Fruit fly (Drosophila melanogaster) whole organism, embryonic: Measurements from ENCODE around the gene CG14982.

Experiments used
- BEAF-32 ChIP-seq: fragments of 200-800 bp; sonication (Bioruptor generic); optimal IDR thresholded peaks from 3 replicates; lab custom pipeline; 2017; ENCODE audit warnings: missing biosample characterization, missing genetic modification characterization, mild to moderate bottlenecking, moderate library complexity, missing genetic modification reagents
- CG10274 ChIP-seq: fragments of 200-800 bp; sonication (Bioruptor generic); optimal IDR thresholded peaks from 3 replicates; lab custom pipeline; 2017; ENCODE audit warnings: missing biosample characterization, mild to moderate bottlenecking, missing genetic modification characterization
- CG11085 ChIP-seq: fragments of 200-800 bp; sonication (Bioruptor generic); IDR thresholded peaks from 2 replicates; pipeline ENCODE4 v1.3.6; 2022; ENCODE audit warnings: missing biosample characterization, missing genetic modification characterization
- CG13287 ChIP-seq: fragments of 200-800 bp; sonication (Bioruptor generic); IDR thresholded peaks from 2 replicates; pipeline ENCODE4 v1.3.6; 2022; ENCODE audit warnings: missing biosample characterization, missing genetic modification characterization; ENCODE audit not compliant: partially characterized antibody
- CG14050 ChIP-seq: fragments of 200-800 bp; sonication (Bioruptor generic); IDR thresholded peaks from 3 replicates; pipeline ENCODE4 v1.3.6; 2022; ENCODE audit warnings: missing biosample characterization, missing genetic modification characterization
- CG14667 ChIP-seq: fragments of 200-800 bp; sonication (Bioruptor generic); IDR thresholded peaks from 2 replicates; pipeline ENCODE4 v1.3.6; 2022; ENCODE audit warnings: missing biosample characterization, missing genetic modification characterization
- CG15269 ChIP-seq: fragments of 200-800 bp; sonication (Bioruptor generic); optimal IDR thresholded peaks from 2 replicates; lab custom pipeline; 2018; ENCODE audit warnings: missing biosample characterization, mild to moderate bottlenecking, missing genetic modification characterization, moderate library complexity
- CG17359 ChIP-seq: fragments of 200-800 bp; sonication (Bioruptor generic); optimal IDR thresholded peaks from 3 replicates; lab custom pipeline; 2018; ENCODE audit warnings: missing biosample characterization, mild to moderate bottlenecking, missing genetic modification characterization, moderate library complexity
- CG17568 ChIP-seq: fragments of 200-800 bp; sonication (Bioruptor generic); optimal IDR thresholded peaks from 2 replicates; lab custom pipeline; 2018; ENCODE audit warnings: missing biosample characterization, mild to moderate bottlenecking, missing genetic modification characterization, moderate library complexity
- CG2129 ChIP-seq: fragments of 200-800 bp; sonication (Bioruptor generic); IDR thresholded peaks from 2 replicates; pipeline ENCODE4 v1.3.6; 2022; ENCODE audit warnings: missing biosample characterization, missing genetic modification characterization; ENCODE audit not compliant: partially characterized antibody
- CG3163 ChIP-seq: fragments of 200-800 bp; sonication (Bioruptor generic); optimal IDR thresholded peaks from 3 replicates; lab custom pipeline; 2016; ENCODE audit warnings: missing biosample characterization, missing genetic modification characterization
- CG5245 ChIP-seq: fragments of 200-800 bp; sonication (Bioruptor generic); optimal IDR thresholded peaks from 3 replicates; lab custom pipeline; 2016; ENCODE audit warnings: missing biosample characterization, missing genetic modification characterization
- CG7271 ChIP-seq: fragments of 200-800 bp; sonication (Bioruptor generic); optimal IDR thresholded peaks from 2 replicates; lab custom pipeline; 2018; ENCODE audit warnings: missing biosample characterization, mild to moderate bottlenecking, missing genetic modification characterization, moderate library complexity
- CG7786 ChIP-seq: fragments of 200-800 bp; sonication (Bioruptor generic); optimal IDR thresholded peaks from 2 replicates; lab custom pipeline; 2016; ENCODE audit warnings: missing biosample characterization, missing genetic modification characterization
- CG8944 ChIP-seq: fragments of 200-800 bp; sonication (Bioruptor generic); optimal IDR thresholded peaks from 3 replicates; lab custom pipeline; 2016; ENCODE audit warnings: missing biosample characterization, missing genetic modification characterization
- Camta ChIP-seq: fragments of 200-800 bp; sonication (Bioruptor generic); optimal IDR thresholded peaks from 2 replicates; lab custom pipeline; 2016; ENCODE audit warnings: missing biosample characterization, missing genetic modification characterization
- Dbx ChIP-seq: fragments of 200-800 bp; sonication (Bioruptor generic); IDR thresholded peaks from 3 replicates; pipeline ENCODE4 v1.3.6; 2022; ENCODE audit warnings: missing biosample characterization, missing genetic modification characterization
- Dek ChIP-seq: fragments of 200-800 bp; sonication (Bioruptor generic); optimal IDR thresholded peaks from 3 replicates; lab custom pipeline; 2019; ENCODE audit warnings: missing biosample characterization, mild to moderate bottlenecking, missing genetic modification characterization, moderate library complexity
- E2f2 ChIP-seq: fragments of 200-800 bp; sonication (Bioruptor generic); IDR thresholded peaks from 2 replicates; pipeline ENCODE4 v1.3.6; 2022; ENCODE audit warnings: missing biosample characterization, missing genetic modification characterization
- Fer2 ChIP-seq: fragments of 200-800 bp; sonication (Bioruptor generic); optimal IDR thresholded peaks from 2 replicates; lab custom pipeline; 2018; ENCODE audit warnings: missing biosample characterization, mild to moderate bottlenecking, missing genetic modification characterization, moderate library complexity
- GATAe ChIP-seq: fragments of 200-800 bp; sonication (Bioruptor generic); conservative IDR thresholded peaks from 2 replicates; pipeline ENCODE4 v1.3.6; 2022; ENCODE audit warnings: missing biosample characterization, missing genetic modification characterization
- HLH54F ChIP-seq: fragments of 200-800 bp; sonication (Bioruptor generic); optimal IDR thresholded peaks from 3 replicates; lab custom pipeline; 2016; ENCODE audit warnings: missing biosample characterization, missing genetic modification characterization
- Hr3 ChIP-seq: fragments of 200-800 bp; sonication (Bioruptor generic); optimal IDR thresholded peaks from 3 replicates; lab custom pipeline; 2016; ENCODE audit warnings: missing biosample characterization, missing genetic modification characterization
- Hr78 ChIP-seq, 2 experiments: fragments of 200-800 bp in 1 of 2; fragments of >200 bp in 1 of 2; sonication (Bioruptor generic) in 1 of 2; optimal IDR thresholded peaks; 2 replicates each; lab custom pipeline; 2017 to 2019; ENCODE audit warnings: missing biosample characterization in 2 of 2, missing genetic modification characterization in 2 of 2, mild to moderate bottlenecking in 1 of 2, moderate library complexity in 1 of 2
- Med ChIP-seq: fragments of 200-800 bp; sonication (Bioruptor generic); peaks from one replicate; lab custom pipeline; 2016; ENCODE audit warnings: missing biosample characterization, missing genetic modification characterization, mild to moderate bottlenecking, inconsistent platforms, moderate library complexity
- Mrtf ChIP-seq: fragments of 200-800 bp; sonication (Bioruptor generic); IDR thresholded peaks from 3 replicates; pipeline ENCODE4 v1.3.6; 2022; ENCODE audit warnings: missing biosample characterization, missing genetic modification characterization
- PHDP ChIP-seq: fragments of 200-800 bp; sonication (Bioruptor generic); optimal IDR thresholded peaks from 3 replicates; lab custom pipeline; 2018; ENCODE audit warnings: missing biosample characterization, mild to moderate bottlenecking, missing genetic modification characterization, moderate library complexity
- TFAM ChIP-seq: fragments of 200-800 bp; sonication (Bioruptor generic); optimal IDR thresholded peaks from 2 replicates; lab custom pipeline; 2017; ENCODE audit warnings: missing biosample characterization, missing genetic modification characterization, inconsistent platforms
- aop ChIP-seq: fragments of 200-800 bp; sonication (Bioruptor generic); IDR thresholded peaks from 2 replicates; pipeline ENCODE4 v1.3.6; 2022; ENCODE audit warnings: missing biosample characterization, missing genetic modification characterization
- bigmax ChIP-seq: fragments of 200-800 bp; sonication (Bioruptor generic); optimal IDR thresholded peaks from 2 replicates; lab custom pipeline; 2018; ENCODE audit warnings: missing biosample characterization, mild to moderate bottlenecking, missing genetic modification characterization
- crc ChIP-seq: fragments of 200-800 bp; sonication (Bioruptor generic); optimal IDR thresholded peaks from 2 replicates; lab custom pipeline; 2016; ENCODE audit warnings: missing biosample characterization, missing genetic modification characterization
- dysf ChIP-seq: fragments of 200-800 bp; sonication (Bioruptor generic); IDR thresholded peaks from 3 replicates; pipeline ENCODE4 v1.3.6; 2022; ENCODE audit warnings: missing biosample characterization, missing genetic modification characterization
- ftz-f1 ChIP-seq: fragments of 200-800 bp; sonication (Bioruptor generic); optimal IDR thresholded peaks from 2 replicates; lab custom pipeline; 2016; ENCODE audit warnings: missing biosample characterization, missing genetic modification characterization
- fu2 ChIP-seq: fragments of 200-800 bp; sonication (Bioruptor generic); optimal IDR thresholded peaks from 2 replicates; lab custom pipeline; 2016; ENCODE audit warnings: missing biosample characterization, missing genetic modification characterization
- gro ChIP-seq: fragments of 200-800 bp; sonication (Bioruptor generic); optimal IDR thresholded peaks from 2 replicates; lab custom pipeline; 2016; ENCODE audit warnings: missing biosample characterization, missing genetic modification characterization
- ind ChIP-seq: fragments of 200-800 bp; sonication (Bioruptor generic); optimal IDR thresholded peaks from 3 replicates; lab custom pipeline; 2016; ENCODE audit warnings: missing biosample characterization, missing genetic modification characterization
- inv ChIP-seq: fragments of 200-800 bp; sonication (Bioruptor generic); IDR thresholded peaks from 2 replicates; pipeline ENCODE4 v1.3.6; 2022; ENCODE audit warnings: missing biosample characterization, missing genetic modification characterization; ENCODE audit not compliant: partially characterized antibody
- jigr1 ChIP-seq: fragments of 200-800 bp; sonication (Bioruptor generic); IDR thresholded peaks from 3 replicates; pipeline ENCODE4 v1.3.6; 2022; ENCODE audit warnings: missing biosample characterization, missing genetic modification characterization
- lab ChIP-seq: fragments of 200-800 bp; sonication (Bioruptor generic); optimal IDR thresholded peaks from 3 replicates; lab custom pipeline; 2017; ENCODE audit warnings: missing biosample characterization, missing genetic modification characterization, mild to moderate bottlenecking, moderate library complexity, missing genetic modification reagents
- maf-S ChIP-seq: fragments of 200-800 bp; sonication (Bioruptor generic); optimal IDR thresholded peaks from 2 replicates; lab custom pipeline; 2016; ENCODE audit warnings: missing biosample characterization, missing genetic modification characterization
- mirr ChIP-seq: fragments of 200-800 bp; sonication (Bioruptor generic); optimal IDR thresholded peaks from 3 replicates; lab custom pipeline; 2018; ENCODE audit warnings: missing biosample characterization, mild to moderate bottlenecking, missing genetic modification characterization
- pb ChIP-seq: fragments of 200-800 bp; sonication (Bioruptor generic); optimal IDR thresholded peaks from 3 replicates; lab custom pipeline; 2016; ENCODE audit warnings: missing biosample characterization, missing genetic modification characterization
- pum ChIP-seq: fragments of 200-800 bp; sonication (Bioruptor generic); optimal IDR thresholded peaks from 2 replicates; lab custom pipeline; 2016; ENCODE audit warnings: missing biosample characterization, missing genetic modification characterization
- schlank ChIP-seq: fragments of 200-800 bp; sonication (Bioruptor generic); optimal IDR thresholded peaks from 2 replicates; lab custom pipeline; 2018; ENCODE audit warnings: missing biosample characterization, mild to moderate bottlenecking, missing genetic modification characterization
- scrt ChIP-seq: fragments of 200-800 bp; sonication (Bioruptor generic); optimal IDR thresholded peaks from 2 replicates; lab custom pipeline; 2018; ENCODE audit warnings: missing biosample characterization, mild to moderate bottlenecking, missing genetic modification characterization, moderate library complexity
- tgo ChIP-seq: fragments of 200-800 bp; sonication (Bioruptor generic); IDR thresholded peaks from 3 replicates; pipeline ENCODE4 v1.3.6; 2022; ENCODE audit warnings: missing biosample characterization, missing genetic modification characterization
- trh ChIP-seq: fragments of 200-800 bp; sonication (Bioruptor generic); optimal IDR thresholded peaks from 2 replicates; lab custom pipeline; 2016; ENCODE audit warnings: missing biosample characterization, missing genetic modification characterization
- vnd ChIP-seq: fragments of 200-800 bp; sonication (Bioruptor generic); IDR thresholded peaks from 3 replicates; pipeline ENCODE4 v1.3.6; 2022; ENCODE audit warnings: missing biosample characterization, missing genetic modification characterization; ENCODE audit not compliant: partially characterized antibody
- vvl ChIP-seq: fragments of 200-800 bp; sonication (Bioruptor generic); IDR thresholded peaks from 2 replicates; pipeline ENCODE4 v1.3.6; 2022; ENCODE audit warnings: missing biosample characterization, missing genetic modification characterization
- yki ChIP-seq: fragments of >200 bp; optimal IDR thresholded peaks from 3 replicates; lab custom pipeline; 2018
- zen ChIP-seq: fragments of 200-800 bp; sonication (Bioruptor generic); optimal IDR thresholded peaks from 3 replicates; lab custom pipeline; 2018; ENCODE audit warnings: missing biosample characterization, mild to moderate bottlenecking, missing genetic modification characterization, moderate library complexity

CG14982 gene

DNA sequence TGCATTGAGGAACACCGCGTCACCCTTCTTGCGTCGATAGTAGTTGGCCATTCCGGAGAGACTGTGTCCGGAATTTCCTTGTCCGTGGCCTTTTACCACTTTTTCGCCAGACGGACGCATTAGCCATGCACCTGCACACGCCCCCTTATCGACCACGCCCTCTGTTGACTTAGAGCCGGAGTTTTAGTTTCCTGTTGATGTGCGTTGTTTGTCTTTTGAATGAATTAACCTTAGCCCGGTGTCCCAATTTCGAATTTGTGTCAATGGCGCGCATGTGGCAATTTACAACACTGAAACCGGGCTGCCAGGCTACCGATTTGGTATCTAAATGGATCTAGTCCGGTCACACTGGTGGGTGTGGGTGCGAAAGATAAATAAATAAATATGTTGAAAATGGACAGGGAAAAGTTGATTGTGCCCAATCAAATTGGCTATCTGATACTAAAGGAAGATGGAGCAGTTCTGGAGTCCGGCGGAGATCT is 45.9 kb upstream of the CG14982 start, which contains the start of the genes Gr63a and Lamtor4 (continued):
- peak; percentile 91 for TF ChIP-seq Med (GFP tag; lab: Kevin White, UChicago)
- TF ChIP-seq CG17359 (tag; lab: Kevin White, UChicago): no peak
- no peak for TF ChIP-seq CG5245
- TF ChIP-seq CG2129 (GFP tag; lab: Robert Waterston, UW): no peak
- TF ChIP-seq GATAe (GFP tag; lab: Robert Waterston, UW): no peak
- peak; percentile 15 for TF ChIP-seq bigmax (GFP tag; lab: Kevin White, UChicago)
- TF ChIP-seq ftz-f1 (GFP tag; lab: Kevin White, UChicago): peak; percentile 5
- TF ChIP-seq aop: no peak
- TF ChIP-seq CG15269 (tag; lab: Kevin White, UChicago): no peak
- TF ChIP-seq E2f2 (GFP tag; lab: Robert Waterston, UW): peak; percentile 97
- peak; percentile 37; the same call in 1 of the 2 replicates for TF ChIP-seq CG13287
- TF ChIP-seq CG3163: no peak
- TF ChIP-seq Hr3 (GFP tag; lab: Kevin White, UChicago): no peak
- no peak for TF ChIP-seq pb (GFP tag; lab: Kevin White, UChicago)
- TF ChIP-seq fu2 (GFP tag; lab: Kevin White, UChicago): no peak
- TF ChIP-seq schlank (tag; lab: Kevin White, UChicago): no peak
- no peak for TF ChIP-seq TFAM (GFP tag; lab: Kevin White, UChicago)
- TF ChIP-seq HLH54F: peak; percentile 33
- no peak for TF ChIP-seq vnd (GFP tag; lab: Robert Waterston, UW)
- no peak for TF ChIP-seq pum (GFP tag; lab: Kevin White, UChicago)
- no peak for TF ChIP-seq Hr78 (GFP tag; optimal IDR thresholded peaks at IDR 0.05; lab: Kevin White, UChicago)
- no peak for TF ChIP-seq CG7271 (tag; lab: Kevin White, UChicago)
- no peak for TF ChIP-seq crc (GFP tag; lab: Kevin White, UChicago)
- no peak for TF ChIP-seq trh (GFP tag; lab: Kevin White, UChicago)
- TF ChIP-seq zen (tag; lab: Kevin White, UChicago): peak; percentile 7
- TF ChIP-seq jigr1 (GFP tag; lab: Robert Waterston, UW): no peak
- no peak for TF ChIP-seq ind (GFP tag; lab: Kevin White, UChicago)
- peak; percentile 24 for TF ChIP-seq maf-S
- peak; percentile 17 for TF ChIP-seq lab
- TF ChIP-seq CG7786 (GFP tag; lab: Kevin White, UChicago): peak; percentile 28
- TF ChIP-seq gro (GFP tag; lab: Kevin White, UChicago): peak; percentile 27
- no peak for TF ChIP-seq Camta (GFP tag; lab: Kevin White, UChicago)
- TF ChIP-seq yki (lab: Kevin White, UChicago): no peak
- no peak for TF ChIP-seq PHDP (tag; lab: Kevin White, UChicago)
- TF ChIP-seq CG8944 (GFP tag; lab: Kevin White, UChicago): peak; percentile 12
- TF ChIP-seq CG17568 (GFP tag; lab: Kevin White, UChicago): no peak
- TF ChIP-seq Fer2 (tag; lab: Kevin White, UChicago): no peak
- no peak for TF ChIP-seq CG14050 (GFP tag; lab: Robert Waterston, UW)
- TF ChIP-seq Dbx (GFP tag; lab: Robert Waterston, UW): 0 out of 3 replicates have a peak, but pooled peaks have one; percentile 15
- TF ChIP-seq Mrtf (GFP tag; lab: Robert Waterston, UW): no peak
- TF ChIP-seq scrt (GFP tag; lab: Kevin White, UChicago): no peak
- TF ChIP-seq tgo (GFP tag; lab: Robert Waterston, UW): no peak
- no peak for TF ChIP-seq CG14667 (GFP tag; lab: Robert Waterston, UW)
- no peak for TF ChIP-seq dysf (GFP tag; lab: Robert Waterston, UW)
- TF ChIP-seq inv (GFP tag; lab: Robert Waterston, UW): no peak; the same call in 1 of the 2 replicates
- peak; percentile 6 for TF ChIP-seq mirr (GFP tag; lab: Kevin White, UChicago)
- no peak for TF ChIP-seq CG11085
- no peak for TF ChIP-seq vvl (GFP tag; lab: Robert Waterston, UW)
- TF ChIP-seq Dek (tag; lab: Kevin White, UChicago): no peak
- TF ChIP-seq BEAF-32 (GFP tag; lab: Kevin White, UChicago): peak; percentile 41
- TF ChIP-seq CG10274: no peak
